Worm (Caenorhabditis elegans): Measurements from ENCODE around the gene tiar-1.

- TF ChIP-seq ttx-3 (tag; optimal IDR thresholded peaks at IDR 0.05) (no peak), unc-42 (tag; optimal IDR thresholded peaks at IDR 0.05) (no peak), nfya-1 (tag; optimal IDR thresholded peaks at IDR 0.05) (no peak), lim-6 (tag; optimal IDR thresholded peaks at IDR 0.05) (no peak), odd-2 (tag; optimal IDR thresholded peaks at IDR 0.05) (no peak)
Measured at ce11 chrII:5710835-5711234, 3.8 kb downstream of the tiar-1 start.
